Fruit fly (Drosophila melanogaster) whole organism, wandering third instar larva: ENCODE data around the gene B9d1.
A peak's percentile ranks its signal among the peaks of the same experiment; 100 is the strongest.

Experiments used
- Abd-B ChIP-seq: fragments of >200 bp; optimal IDR thresholded peaks from 2 replicates; lab custom pipeline; 2017; ENCODE audit warnings: missing biosample characterization, missing genetic modification characterization
- CG32264 ChIP-seq: fragments of 200-800 bp; sonication (Bioruptor generic); optimal IDR thresholded peaks from 2 replicates; lab custom pipeline; 2016; ENCODE audit warnings: missing biosample characterization, missing genetic modification characterization
- CG9705 ChIP-seq: fragments of 200-800 bp; sonication (Bioruptor generic); optimal IDR thresholded peaks from 2 replicates; lab custom pipeline; 2018; ENCODE audit warnings: missing biosample characterization, mild to moderate bottlenecking, missing genetic modification characterization
- CrebA ChIP-seq: fragments of 200-800 bp; sonication (Bioruptor generic); optimal IDR thresholded peaks from 2 replicates; lab custom pipeline; 2016; ENCODE audit warnings: missing biosample characterization, mild to moderate bottlenecking, missing genetic modification characterization, borderline replicate concordance
- Dfd ChIP-seq: fragments of >200 bp; optimal IDR thresholded peaks from 2 replicates; lab custom pipeline; 2017; ENCODE audit warnings: missing biosample characterization, missing genetic modification characterization
- Dif ChIP-seq: fragments of 200-275, 200-300 bp; sonication (Bioruptor generic); optimal IDR thresholded peaks from 2 replicates; lab custom pipeline; 2018; ENCODE audit warnings: missing biosample characterization, missing genetic modification characterization; ENCODE audit not compliant: partially characterized antibody
- GATAd ChIP-seq: sonication (Bioruptor generic); optimal IDR thresholded peaks from 2 replicates; lab custom pipeline; 2016; ENCODE audit warnings: missing biosample characterization, missing genetic modification characterization
- HLH106 ChIP-seq: fragments of 200-800 bp; optimal IDR thresholded peaks from 3 replicates; lab custom pipeline; 2019; ENCODE audit warnings: missing biosample characterization, mild to moderate bottlenecking, missing genetic modification characterization, moderate library complexity
- Hnf4 ChIP-seq: fragments of 200-800 bp; sonication (Bioruptor generic); optimal IDR thresholded peaks from 2 replicates; lab custom pipeline; 2016; ENCODE audit warnings: missing biosample characterization, mild to moderate bottlenecking, missing genetic modification characterization
- Hr78 ChIP-seq: fragments of >200 bp; optimal IDR thresholded peaks from 2 replicates; lab custom pipeline; 2017; ENCODE audit warnings: missing biosample characterization, missing genetic modification characterization
- Jra ChIP-seq: sonication (Bioruptor generic); optimal IDR thresholded peaks from 2 replicates; lab custom pipeline; 2016; ENCODE audit warnings: missing biosample characterization, missing genetic modification characterization
- Mio ChIP-seq: sonication (Bioruptor generic); optimal IDR thresholded peaks from 2 replicates; lab custom pipeline; 2016; ENCODE audit warnings: missing biosample characterization, missing genetic modification characterization
- N ChIP-seq: fragments of >200 bp; optimal IDR thresholded peaks from 2 replicates; lab custom pipeline; 2018; ENCODE audit warnings: missing biosample characterization, missing external identifiers, missing genetic modification characterization
- OdsH ChIP-seq: fragments of 200-800 bp; sonication (Bioruptor generic); optimal IDR thresholded peaks from 2 replicates; lab custom pipeline; 2016; ENCODE audit warnings: missing biosample characterization, mild to moderate bottlenecking, missing genetic modification characterization
- Rel ChIP-seq, 2 experiments: fragments of 200-800 bp; sonication (Bioruptor generic) in 1 of 2; optimal IDR thresholded peaks; 2 replicates in 1 of 2; 3 replicates in 1 of 2; lab custom pipeline; 2016 to 2019; ENCODE audit warnings: mild to moderate bottlenecking in 2 of 2, missing biosample characterization in 2 of 2, missing genetic modification characterization in 2 of 2, moderate library complexity in 1 of 2
- Sp1 ChIP-seq: fragments of 200-800 bp; sonication (Bioruptor generic); optimal IDR thresholded peaks from 3 replicates; lab custom pipeline; 2019; ENCODE audit warnings: missing biosample characterization, mild to moderate bottlenecking, missing genetic modification characterization, moderate library complexity
- Vsx2 ChIP-seq: fragments of 200-300, 225-300 bp; sonication (Bioruptor generic); optimal IDR thresholded peaks from 2 replicates; lab custom pipeline; 2018; ENCODE audit warnings: missing biosample characterization, missing genetic modification characterization; ENCODE audit not compliant: partially characterized antibody
- brk ChIP-seq: fragments of 200-800 bp; sonication (Bioruptor generic); optimal IDR thresholded peaks from 2 replicates; lab custom pipeline; 2016; ENCODE audit warnings: missing biosample characterization, mild to moderate bottlenecking, missing genetic modification characterization
- dl ChIP-seq, 2 experiments: fragments of 175-275, 200-275 bp in 1 of 2; fragments of 200-275 bp in 1 of 2; sonication (Bioruptor generic); optimal IDR thresholded peaks; lab custom pipeline; 2018; ENCODE audit warnings: mild to moderate bottlenecking in 2 of 2, missing biosample characterization in 2 of 2, missing genetic modification characterization in 2 of 2, moderate library complexity in 2 of 2; ENCODE audit not compliant: partially characterized antibody in 2 of 2, insufficient read depth in 1 of 2
- dmrt93B ChIP-seq: fragments of 200-800 bp; sonication (Bioruptor generic); optimal IDR thresholded peaks from 2 replicates; lab custom pipeline; 2018; ENCODE audit warnings: missing biosample characterization, mild to moderate bottlenecking, missing genetic modification characterization
- dsf ChIP-seq: sonication (Bioruptor generic); optimal IDR thresholded peaks from 2 replicates; lab custom pipeline; 2016; ENCODE audit warnings: missing biosample characterization, missing genetic modification characterization, borderline replicate concordance
- ey ChIP-seq: fragments of 200-800 bp; sonication (Bioruptor generic); optimal IDR thresholded peaks from 2 replicates; lab custom pipeline; 2016; ENCODE audit warnings: missing biosample characterization, missing genetic modification characterization
- foxo ChIP-seq, 2 experiments: fragments of 200-800 bp; sonication (Bioruptor generic); optimal IDR thresholded peaks; 2 replicates in 1 of 2; 3 replicates in 1 of 2; lab custom pipeline; 2016 to 2017; ENCODE audit warnings: missing biosample characterization in 2 of 2, missing genetic modification characterization in 2 of 2
- fru ChIP-seq: fragments of 200-800 bp; sonication (Bioruptor generic); optimal IDR thresholded peaks from 3 replicates; lab custom pipeline; 2016; ENCODE audit warnings: missing biosample characterization, mild to moderate bottlenecking, missing genetic modification characterization
- h ChIP-seq: fragments of 200-800 bp; sonication (Bioruptor generic); optimal IDR thresholded peaks from 3 replicates; lab custom pipeline; 2016; ENCODE audit warnings: missing biosample characterization, mild to moderate bottlenecking, missing genetic modification characterization
- jim ChIP-seq: fragments of 175-275, 200-325 bp; sonication (Bioruptor generic); optimal IDR thresholded peaks from 2 replicates; lab custom pipeline; 2016; ENCODE audit warnings: missing biosample characterization, mild to moderate bottlenecking, missing genetic modification characterization
- lola ChIP-seq: fragments of >200 bp; optimal IDR thresholded peaks from 2 replicates; lab custom pipeline; 2017; ENCODE audit warnings: missing biosample characterization, missing genetic modification characterization
- pan ChIP-seq: fragments of >200 bp; optimal IDR thresholded peaks from 2 replicates; lab custom pipeline; 2017
- psq ChIP-seq: fragments of 200-800 bp; sonication (Bioruptor generic); optimal IDR thresholded peaks from 3 replicates; lab custom pipeline; 2017; ENCODE audit warnings: missing biosample characterization, mild to moderate bottlenecking, missing genetic modification characterization, moderate library complexity
- rgr ChIP-seq: fragments of 200-800 bp; sonication (Bioruptor generic); optimal IDR thresholded peaks from 3 replicates; lab custom pipeline; 2016; ENCODE audit warnings: missing biosample characterization, mild to moderate bottlenecking, missing genetic modification characterization
- sv ChIP-seq: fragments of 200-800 bp; sonication (Bioruptor generic); optimal IDR thresholded peaks from 3 replicates; lab custom pipeline; 2016; ENCODE audit warnings: missing biosample characterization, missing genetic modification characterization
- tai ChIP-seq: sonication (Bioruptor generic); optimal IDR thresholded peaks from 2 replicates; lab custom pipeline; 2016; ENCODE audit warnings: missing biosample characterization, missing genetic modification characterization
- usp ChIP-seq: fragments of >200 bp; optimal IDR thresholded peaks from 2 replicates; lab custom pipeline; 2017; ENCODE audit warnings: missing biosample characterization, missing genetic modification characterization
- woc ChIP-seq: sonication (Bioruptor generic); optimal IDR thresholded peaks from 2 replicates; lab custom pipeline; 2016; ENCODE audit warnings: missing biosample characterization, mild to moderate bottlenecking, missing genetic modification characterization

The B9d1 gene

DNA sequence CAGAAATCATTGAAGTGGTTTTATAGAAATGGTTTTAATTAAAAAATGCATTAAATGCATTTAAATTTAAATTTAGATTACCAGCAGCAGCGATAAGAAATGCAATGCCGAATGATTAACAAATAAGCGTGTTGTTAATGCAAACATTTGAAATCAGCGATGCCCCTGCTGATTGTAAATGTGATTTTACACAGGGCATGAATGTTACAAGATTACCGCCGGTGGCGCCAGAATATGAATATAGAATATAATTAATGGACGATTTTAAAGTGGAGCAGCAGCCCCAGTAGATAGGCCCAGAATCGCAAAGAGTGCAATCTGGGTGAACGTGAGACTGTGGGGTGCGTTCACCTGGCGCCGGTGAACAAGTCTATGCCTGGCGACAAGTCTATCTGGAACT, 35.6 kb upstream of the B9d1 start:
- no peak for TF ChIP-seq psq (GFP tag; lab: Kevin White, UChicago)
- no peak for TF ChIP-seq foxo (GFP tag; optimal IDR thresholded peaks at IDR 0.05; lab: Kevin White, UChicago)
- TF ChIP-seq Rel (GFP tag; optimal IDR thresholded peaks at IDR 0.05; lab: Kevin White, UChicago) = no peak
- TF ChIP-seq Rel (tag; optimal IDR thresholded peaks at IDR 0.05; lab: Kevin White, UChicago) = peak; percentile 53
- no peak for TF ChIP-seq Abd-B (GFP tag; lab: Kevin White, UChicago)
- TF ChIP-seq fru (GFP tag; lab: Kevin White, UChicago) = no peak

DNA sequence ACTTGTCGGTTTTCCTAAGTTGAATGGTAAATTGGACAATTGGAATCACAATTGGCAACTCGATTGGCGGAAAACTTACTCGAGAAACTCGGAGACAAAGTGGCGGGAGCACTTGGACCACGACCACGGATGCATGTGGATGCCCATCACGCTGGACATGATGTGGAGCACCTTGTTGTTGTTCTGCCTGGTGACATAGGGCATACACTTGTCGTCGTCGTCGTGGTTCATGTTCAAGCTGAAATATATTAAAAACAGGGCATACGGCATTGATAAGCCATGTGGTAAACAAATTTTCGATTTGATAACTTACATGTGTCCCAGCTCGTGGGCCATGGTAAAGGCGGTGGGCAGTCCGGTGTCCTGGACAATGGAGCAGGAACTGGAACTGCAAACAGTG, 33.9 kb upstream of the B9d1 start:
- TF ChIP-seq Hnf4 (GFP tag; lab: Kevin White, UChicago) (no peak), OdsH (GFP tag; lab: Kevin White, UChicago) (no peak), foxo (GFP tag; optimal IDR thresholded peaks at IDR 0.05; lab: Kevin White, UChicago) (no peak), Rel (GFP tag; optimal IDR thresholded peaks at IDR 0.05; lab: Kevin White, UChicago) (no peak), Rel (tag; optimal IDR thresholded peaks at IDR 0.05; lab: Kevin White, UChicago) (no peak), Dif (GFP tag; lab: Kevin White, UChicago) (no peak), lola (GFP tag; lab: Kevin White, UChicago) (no peak), CG9705 (GFP tag; lab: Kevin White, UChicago) (no peak), dl (GFP tag; optimal IDR thresholded peaks at IDR 0.05; lab: Kevin White, UChicago; ENCODE audit: insufficient read depth in 1 of 2, partially characterized antibody in 2 of 2) (no peak), rgr (GFP tag; lab: Kevin White, UChicago) (no peak), Hr78 (no peak), pan (no peak), Sp1 (no peak), jim (GFP tag; lab: Kevin White, UChicago) (no peak), psq (GFP tag; lab: Kevin White, UChicago) (no peak), CrebA (GFP tag; lab: Kevin White, UChicago) (no peak)
- TF ChIP-seq, all 38 proteins: peak for 0

DNA sequence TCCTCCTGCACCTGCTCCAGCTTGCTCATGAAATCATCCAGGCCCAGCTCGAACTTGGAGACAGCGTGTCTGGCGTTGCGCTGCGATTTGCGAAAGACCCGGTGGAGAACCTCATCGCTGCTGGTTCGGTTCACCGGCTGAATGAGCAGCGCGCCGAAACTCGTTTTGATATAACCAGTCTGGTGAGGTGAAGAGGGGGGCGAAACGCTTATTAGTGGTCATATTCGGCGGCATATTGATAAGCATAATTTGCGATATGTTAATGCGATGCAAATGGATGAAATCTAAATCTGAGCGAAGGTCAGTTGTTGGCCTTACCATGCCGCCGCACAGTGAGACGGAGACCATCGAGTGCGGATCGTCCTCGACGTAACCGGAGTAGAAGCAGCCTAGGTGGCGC, 33.0 kb upstream of the B9d1 start:
- TF ChIP-seq Vsx2 = peak; percentile 65
- peak; percentile 8 for TF ChIP-seq Dif (GFP tag; lab: Kevin White, UChicago)
- no peak for TF ChIP-seq h

DNA sequence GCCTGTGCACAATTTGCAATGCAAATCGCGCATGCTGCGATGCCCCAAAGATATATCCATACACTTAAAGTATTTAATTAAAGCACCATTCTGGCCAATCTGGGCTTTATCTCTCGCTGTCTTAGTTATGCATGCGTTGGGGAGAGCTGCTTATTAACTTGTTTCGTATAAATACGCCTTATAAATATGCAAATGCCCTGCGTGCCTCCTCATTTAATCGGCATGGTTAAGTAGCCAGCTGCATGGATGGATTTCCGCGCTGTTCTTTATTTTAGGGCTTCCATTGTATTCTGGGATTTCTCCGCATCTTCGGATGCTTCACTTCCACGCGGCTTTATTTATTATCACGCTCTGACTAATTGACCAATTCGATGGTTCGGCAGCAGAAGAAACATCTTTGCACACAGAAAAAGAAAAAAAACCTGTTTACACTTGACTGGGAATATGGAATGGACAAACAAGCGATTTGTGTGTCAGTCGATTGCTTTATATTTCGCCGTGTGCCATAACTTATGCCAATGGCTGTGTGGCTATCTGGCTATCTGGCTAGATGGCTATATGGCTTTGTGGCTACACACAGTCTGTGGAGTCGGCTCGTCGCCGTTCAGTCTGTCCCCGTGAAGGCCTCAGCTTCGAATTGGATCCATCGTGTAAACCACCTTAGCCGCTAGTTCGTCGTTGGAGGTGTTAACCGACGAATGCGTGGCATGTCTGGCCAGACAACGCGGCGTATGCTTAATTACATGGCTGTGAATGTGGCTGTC, 30.2 kb upstream of the B9d1 start:
- TF ChIP-seq N (GFP tag; lab: Kevin White, UChicago) (no peak), rgr (GFP tag; lab: Kevin White, UChicago) (no peak), Hr78 (no peak), Jra (GFP tag; lab: Kevin White, UChicago) (no peak), Mio (GFP tag; lab: Kevin White, UChicago) (no peak), CG9705 (GFP tag; lab: Kevin White, UChicago) (no peak), foxo (GFP tag; optimal IDR thresholded peaks at IDR 0.05; lab: Kevin White, UChicago) (no peak), Dfd (no peak), sv (GFP tag; lab: Kevin White, UChicago) (no peak), Rel (GFP tag; optimal IDR thresholded peaks at IDR 0.05; lab: Kevin White, UChicago) (no peak), Rel (tag; optimal IDR thresholded peaks at IDR 0.05; lab: Kevin White, UChicago) (no peak), jim (GFP tag; lab: Kevin White, UChicago) (no peak), fru (GFP tag; lab: Kevin White, UChicago) (no peak), dmrt93B (no peak), usp (GFP tag; lab: Kevin White, UChicago) (no peak), Sp1 (no peak), lola (GFP tag; lab: Kevin White, UChicago) (no peak)

DNA sequence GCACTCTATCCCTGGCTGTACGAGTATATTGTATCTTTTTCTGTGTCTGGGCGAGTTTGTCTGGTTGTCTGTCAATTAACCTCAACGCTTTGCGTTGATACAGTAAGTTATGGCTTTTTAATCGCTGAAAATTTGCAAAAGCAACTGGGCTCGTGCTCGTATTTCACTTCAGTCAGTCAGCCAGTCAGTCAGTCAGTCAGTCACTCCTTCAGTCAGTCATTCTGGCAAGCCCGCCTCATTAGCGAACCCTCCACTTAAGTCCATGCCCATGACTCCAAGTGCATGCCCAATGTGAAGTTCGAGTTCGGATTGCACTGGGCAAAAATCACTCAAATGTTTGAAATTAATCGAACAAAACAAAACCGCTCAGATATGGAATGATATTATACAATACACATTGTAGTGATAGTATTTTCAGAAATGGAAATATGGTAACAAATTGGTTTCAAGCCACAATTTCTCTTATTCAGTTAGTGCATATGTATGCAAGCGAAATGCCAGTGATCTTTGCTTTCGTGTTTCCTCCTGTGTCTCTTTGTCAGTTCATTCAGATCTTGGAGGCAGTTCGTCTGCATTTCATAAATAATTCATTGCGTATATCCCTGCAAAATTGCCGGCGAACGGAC, 24.2 kb upstream of the B9d1 start:
- TF ChIP-seq Abd-B (GFP tag; lab: Kevin White, UChicago) (no peak), rgr (GFP tag; lab: Kevin White, UChicago) (peak; percentile 43), h (peak; percentile 65), dsf (GFP tag; lab: Kevin White, UChicago) (no peak), OdsH (GFP tag; lab: Kevin White, UChicago) (peak; percentile 41), Jra (GFP tag; lab: Kevin White, UChicago) (no peak), Dfd (no peak), psq (GFP tag; lab: Kevin White, UChicago) (peak; percentile 58), HLH106 (tag; lab: Kevin White, UChicago) (peak; percentile 46), CG9705 (GFP tag; lab: Kevin White, UChicago) (no peak), lola (GFP tag; lab: Kevin White, UChicago) (no peak), tai (GFP tag; lab: Kevin White, UChicago) (no peak), dl (GFP tag; optimal IDR thresholded peaks at IDR 0.05; lab: Kevin White, UChicago; ENCODE audit: insufficient read depth in 1 of 2, partially characterized antibody in 2 of 2) (no peak), woc (GFP tag; lab: Kevin White, UChicago) (peak; percentile 32), Dif (GFP tag; lab: Kevin White, UChicago) (no peak), CrebA (GFP tag; lab: Kevin White, UChicago) (no peak), GATAd (no peak), fru (GFP tag; lab: Kevin White, UChicago) (peak; percentile 58), N (GFP tag; lab: Kevin White, UChicago) (no peak), Hnf4 (GFP tag; lab: Kevin White, UChicago) (peak; percentile 23), ey (peak; percentile 64), Vsx2 (no peak), sv (GFP tag; lab: Kevin White, UChicago) (no peak), pan (no peak), CG32264 (GFP tag; lab: Kevin White, UChicago) (no peak), brk (peak; percentile 9), dmrt93B (no peak), jim (GFP tag; lab: Kevin White, UChicago) (no peak)
